Worm (Caenorhabditis elegans) whole organism, L2 larva: ENCODE results near the gene vab-15.

ENCODE experiments used
- ceh-16 ChIP-seq: fragments of 150-350 bp; optimal IDR thresholded peaks from 2 replicates; lab custom pipeline; 2014; ENCODE audit warnings: missing biosample characterization, missing genetic modification characterization
- ceh-82 ChIP-seq: fragments of 150-350 bp; optimal IDR thresholded peaks from 2 replicates; lab custom pipeline; 2014; ENCODE audit warnings: missing biosample characterization, missing genetic modification characterization
- fos-1 ChIP-seq: fragments of 150-350 bp; optimal IDR thresholded peaks from 2 replicates; lab custom pipeline; 2014; ENCODE audit warnings: missing biosample characterization, missing genetic modification characterization
- nhr-10 ChIP-seq: sonication (generic microtip); optimal IDR thresholded peaks from 2 replicates; lab custom pipeline; 2017; ENCODE audit warnings: missing biosample characterization, missing genetic modification characterization
- nhr-6 ChIP-seq: fragments of 150-350 bp; optimal IDR thresholded peaks from 2 replicates; lab custom pipeline; 2014; ENCODE audit warnings: missing biosample characterization, missing genetic modification characterization

DNA sequence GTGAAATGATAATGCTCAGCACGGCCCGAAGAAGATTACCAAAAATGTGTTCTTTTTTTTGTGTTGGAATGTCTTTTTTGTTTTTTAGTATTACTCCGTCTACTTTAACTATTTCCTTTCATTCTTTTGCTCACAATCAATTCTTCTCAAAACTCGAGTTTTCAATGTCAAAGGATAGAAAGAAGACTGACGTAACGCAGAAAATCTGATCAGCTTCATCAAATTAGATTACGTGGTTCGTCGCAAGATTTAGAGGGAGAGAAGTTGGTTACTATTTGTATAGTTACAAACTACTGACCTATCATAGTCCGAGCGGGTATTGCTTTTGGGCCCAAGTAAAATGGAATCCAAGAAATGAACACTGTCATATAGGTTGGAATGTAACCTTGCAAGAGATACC is 43.5 kb upstream of the vab-15 start:
- TF ChIP-seq fos-1 (tag; lab: Kevin White, UChicago): no peak
- no peak for TF ChIP-seq ceh-16 (tag; lab: Kevin White, UChicago)
- no peak for TF ChIP-seq ceh-82 (tag; lab: Kevin White, UChicago)
- no peak for TF ChIP-seq nhr-6 (tag; lab: Kevin White, UChicago)
- TF ChIP-seq nhr-10 (tag; lab: Kevin White, UChicago): no peak
